Worm (Caenorhabditis elegans): Measurements from ENCODE around the gene T09F5.2.

Gene T09F5.2

ce11 chrV:15186259-15186927 lies 35.6 kb downstream of the T09F5.2 start, which contains the start of gene Y75B12B.3 (continued):
- no peak for TF ChIP-seq ztf-22 (GFP tag; optimal IDR thresholded peaks at IDR 0.05)
- TF ChIP-seq ceh-58 (GFP tag; IDR thresholded peaks at IDR 0.05): no peak
- 0 out of 2 replicates have a peak, but pooled peaks have one; percentile 10 for TF ChIP-seq hmg-1.2 (GFP tag; IDR thresholded peaks at IDR 0.05)
- peak; percentile 77 for TF ChIP-seq lin-26 (GFP tag; IDR thresholded peaks at IDR 0.05)
- TF ChIP-seq lsl-1 (GFP tag; optimal IDR thresholded peaks at IDR 0.05): peak; percentile 47
- 0 out of 2 replicates have a peak, but pooled peaks have one; percentile 32 for TF ChIP-seq Y79H2A.3 (GFP tag; conservative IDR thresholded peaks at IDR 0.05)
- peak; percentile 41; the same call in 1 of the 2 replicates for TF ChIP-seq Y56A3A.18 (GFP tag; IDR thresholded peaks at IDR 0.05)
- peak; percentile 64 for TF ChIP-seq hrde-1 (tag; optimal IDR thresholded peaks at IDR 0.05; ENCODE audit: borderline replicate concordance)
- peak; percentile 62 for TF ChIP-seq lin-54 (GFP tag; optimal IDR thresholded peaks at IDR 0.05)
- TF ChIP-seq lsy-27 (tag; optimal IDR thresholded peaks at IDR 0.05; ENCODE audit: borderline replicate concordance, insufficient read depth): no peak

ce11 chrV:15187083-15188057 lies 36.6 kb downstream of the T09F5.2 start, which contains the start of the genes cyn-7 and bath-36:
cyn-7 (minus strand) TSS chrV:15187378.
bath-36 (plus strand) TSS chrV:15187888.
- TF ChIP-seq madf-10 (tag; optimal IDR thresholded peaks at IDR 0.05): peak; percentile 8
- no peak for TF ChIP-seq hlh-26 (GFP tag; conservative IDR thresholded peaks at IDR 0.05)
- TF ChIP-seq snpc-4 (GFP tag; optimal IDR thresholded peaks at IDR 0.05): no peak
- TF ChIP-seq snpc-4 (tag; optimal IDR thresholded peaks at IDR 0.05): peak in 2 of 4 experiments; percentile 68 to 71
- TF ChIP-seq F55B11.4 (tag; optimal IDR thresholded peaks at IDR 0.05; ENCODE audit: borderline replicate concordance, insufficient read depth): no peak
- TF ChIP-seq die-1 (tag; optimal IDR thresholded peaks at IDR 0.05): no peak
- peak; percentile 83 for TF ChIP-seq lin-54 (GFP tag; optimal IDR thresholded peaks at IDR 0.05)
- peak; percentile 85 for TF ChIP-seq lin-40 (tag; optimal IDR thresholded peaks at IDR 0.05)
- TF ChIP-seq ceh-91 (GFP tag; IDR thresholded peaks at IDR 0.05): peak; percentile 66
- no peak for TF ChIP-seq zim-3 (tag; optimal IDR thresholded peaks at IDR 0.05)
- TF ChIP-seq dpff-1 (tag; optimal IDR thresholded peaks at IDR 0.05): no peak
- TF ChIP-seq unc-62 (GFP tag; optimal IDR thresholded peaks at IDR 0.05): no peak
- no peak for TF ChIP-seq mes-4 (tag; optimal IDR thresholded peaks at IDR 0.05)
- no peak for TF ChIP-seq hlh-12 (tag; optimal IDR thresholded peaks at IDR 0.05)
- no peak for TF ChIP-seq ztf-25 (GFP tag; IDR thresholded peaks at IDR 0.05)
- TF ChIP-seq mcd-1 (GFP tag; IDR thresholded peaks at IDR 0.05): peak; percentile 91
- TF ChIP-seq mxl-1 (tag; optimal IDR thresholded peaks at IDR 0.05): no peak
- peak; percentile 70 for TF ChIP-seq lir-1 (GFP tag; conservative IDR thresholded peaks at IDR 0.05)
- TF ChIP-seq atf-7 (tag; optimal IDR thresholded peaks at IDR 0.05): peak; percentile 28
- TF ChIP-seq K12H6.12 (tag; optimal IDR thresholded peaks at IDR 0.05): peak; percentile 1
- TF ChIP-seq nhr-179 (tag; optimal IDR thresholded peaks at IDR 0.05): no peak
- no peak for TF ChIP-seq F39B2.1 (GFP tag; IDR thresholded peaks at IDR 0.05)
- TF ChIP-seq ama-1 (optimal IDR thresholded peaks at IDR 0.05): no peak
- TF ChIP-seq ama-1 (GFP tag; optimal IDR thresholded peaks at IDR 0.05): no peak
- peak; percentile 76 for TF ChIP-seq snpc-3.4 (tag; optimal IDR thresholded peaks at IDR 0.05)
- no peak for TF ChIP-seq tbx-9 (tag; optimal IDR thresholded peaks at IDR 0.05; ENCODE audit: borderline replicate concordance)
- 0 out of 2 replicates have a peak, but pooled peaks have one; percentile 7 for TF ChIP-seq Y53G8AR.9 (GFP tag; conservative IDR thresholded peaks at IDR 0.05)
- TF ChIP-seq sdz-38 (tag; optimal IDR thresholded peaks at IDR 0.05): no peak
- TF ChIP-seq attf-5 (GFP tag; optimal IDR thresholded peaks at IDR 0.05): peak; percentile 56
- TF ChIP-seq F52B5.7 (tag; optimal IDR thresholded peaks at IDR 0.05): no peak
- no peak for TF ChIP-seq akir-1 (GFP tag; optimal IDR thresholded peaks at IDR 0.05)
- TF ChIP-seq ceh-79 (tag; optimal IDR thresholded peaks at IDR 0.05): no peak
- 0 out of 2 replicates have a peak, but pooled peaks have one; percentile 29 for TF ChIP-seq Y67H2A.10 (GFP tag; conservative IDR thresholded peaks at IDR 0.05)
- TF ChIP-seq K11D2.4 (GFP tag; IDR thresholded peaks at IDR 0.05): peak; percentile 71; the same call in 1 of the 2 replicates
- peak; percentile 10 for TF ChIP-seq ets-4 (GFP tag; optimal IDR thresholded peaks at IDR 0.05)

Measured in whole organism, young adult.